Fruit fly (Drosophila melanogaster): ENCODE data around the gene Reps.

Gene Reps

dm6 chr2L:11065106-11065878 is 41.2 kb downstream of the Reps start:
- TF ChIP-seq CG14711 (tag; optimal IDR thresholded peaks at IDR 0.05) (peak; percentile 82), CG5204 (GFP tag; optimal IDR thresholded peaks at IDR 0.05) (peak; percentile 52), Clk (GFP tag; optimal IDR thresholded peaks at IDR 0.05) (no peak), CG1620 (GFP tag; optimal IDR thresholded peaks at IDR 0.05) (peak; percentile 53), CG12768 (GFP tag; optimal IDR thresholded peaks at IDR 0.05) (peak; percentile 72), CG33017 (tag; optimal IDR thresholded peaks at IDR 0.05) (peak; percentile 86), toe (GFP tag; optimal IDR thresholded peaks at IDR 0.05) (peak; percentile 45), ovo (GFP tag; optimal IDR thresholded peaks at IDR 0.05) (peak; percentile 70), cnc (optimal IDR thresholded peaks at IDR 0.05) (peak in 1 of 2 experiments; percentile 18), CG7045 (GFP tag; optimal IDR thresholded peaks at IDR 0.05) (peak; percentile 58), CG7101 (tag; optimal IDR thresholded peaks at IDR 0.05) (peak; percentile 85), Mnt (GFP tag; optimal IDR thresholded peaks at IDR 0.05) (peak; percentile 52), Hr96 (GFP tag; optimal IDR thresholded peaks at IDR 0.05) (peak; percentile 2), pad (GFP tag; optimal IDR thresholded peaks at IDR 0.05) (peak; percentile 69), kay (GFP tag; ENCODE audit: borderline replicate concordance) (peak; percentile 94), tj (GFP tag; optimal IDR thresholded peaks at IDR 0.05) (peak; percentile 76), Crg-1 (GFP tag; optimal IDR thresholded peaks at IDR 0.05) (peak; percentile 35), CG11617 (GFP tag; optimal IDR thresholded peaks at IDR 0.05) (peak; percentile 89), bab1 (GFP tag; optimal IDR thresholded peaks at IDR 0.05) (peak; percentile 91), cic (GFP tag; optimal IDR thresholded peaks at IDR 0.05) (peak; percentile 68)

- no peak for TF ChIP-seq bab1 (GFP tag; optimal IDR thresholded peaks at IDR 0.05)
- TF ChIP-seq ovo (GFP tag; optimal IDR thresholded peaks at IDR 0.05) = no peak
- TF ChIP-seq Clk (GFP tag; optimal IDR thresholded peaks at IDR 0.05) = no peak
- TF ChIP-seq Crg-1 (GFP tag; optimal IDR thresholded peaks at IDR 0.05) = no peak
- TF ChIP-seq CG5204 (GFP tag; optimal IDR thresholded peaks at IDR 0.05) = no peak
- TF ChIP-seq CG7045 (GFP tag; optimal IDR thresholded peaks at IDR 0.05) = no peak
- TF ChIP-seq pad (GFP tag; optimal IDR thresholded peaks at IDR 0.05) = no peak
- TF ChIP-seq CG14711 (tag; optimal IDR thresholded peaks at IDR 0.05) = no peak
- no peak for TF ChIP-seq CG12768 (GFP tag; optimal IDR thresholded peaks at IDR 0.05)
- no peak for TF ChIP-seq tj (GFP tag; optimal IDR thresholded peaks at IDR 0.05)
- no peak for TF ChIP-seq cnc (optimal IDR thresholded peaks at IDR 0.05)
- TF ChIP-seq cic (GFP tag; optimal IDR thresholded peaks at IDR 0.05) = no peak
- no peak for TF ChIP-seq CG7101 (tag; optimal IDR thresholded peaks at IDR 0.05)
- no peak for TF ChIP-seq CG11617 (GFP tag; optimal IDR thresholded peaks at IDR 0.05)
- no peak for TF ChIP-seq kay (GFP tag; ENCODE audit: borderline replicate concordance)
- no peak for TF ChIP-seq CG33017 (tag; optimal IDR thresholded peaks at IDR 0.05)
- no peak for TF ChIP-seq Hr96 (GFP tag; optimal IDR thresholded peaks at IDR 0.05)
These were observed 45.3 kb downstream of the Reps start for dm6 chr2L:11061155-11061554.

- TF ChIP-seq toe (GFP tag; optimal IDR thresholded peaks at IDR 0.05) = no peak
These were observed 47.2 kb downstream of the Reps start for dm6 chr2L:11059206-11059605.

DNA sequence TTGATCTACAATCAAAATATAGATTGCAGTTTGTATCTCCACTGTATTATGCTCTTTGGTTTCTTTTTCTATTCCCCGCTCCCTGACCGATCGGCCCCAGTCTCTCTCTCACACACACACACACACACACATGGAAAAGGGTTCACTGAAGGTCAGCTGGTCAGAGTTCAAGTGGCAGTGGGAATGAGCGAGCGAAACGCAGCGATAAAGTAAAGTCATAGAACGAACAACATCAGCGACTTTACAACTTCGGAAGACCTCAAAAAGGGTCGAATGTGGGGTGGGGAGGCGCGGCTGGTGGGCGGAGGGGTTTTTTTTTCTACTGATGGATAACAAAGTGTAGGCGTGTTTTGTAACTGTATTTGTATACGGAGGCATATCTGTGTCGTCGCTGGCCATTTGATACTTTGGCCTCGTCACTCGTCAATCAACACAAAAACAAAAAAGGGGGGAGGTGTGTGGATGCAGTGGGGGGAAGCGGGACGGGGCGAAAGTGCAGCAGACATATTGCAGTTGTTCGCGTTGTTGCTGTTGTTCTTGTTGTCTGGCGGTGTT is 48.3 kb downstream of the Reps start:
- TF ChIP-seq cic (GFP tag; optimal IDR thresholded peaks at IDR 0.05) = no peak
- no peak for TF ChIP-seq CG33017 (tag; optimal IDR thresholded peaks at IDR 0.05)
- TF ChIP-seq CG12768 (GFP tag; optimal IDR thresholded peaks at IDR 0.05) = peak; percentile 59
- no peak for TF ChIP-seq cnc (optimal IDR thresholded peaks at IDR 0.05)
- TF ChIP-seq ovo (GFP tag; optimal IDR thresholded peaks at IDR 0.05) = no peak
- no peak for TF ChIP-seq CG7101 (tag; optimal IDR thresholded peaks at IDR 0.05)
- TF ChIP-seq kay (GFP tag; ENCODE audit: borderline replicate concordance) = no peak
- no peak for TF ChIP-seq Clk (GFP tag; optimal IDR thresholded peaks at IDR 0.05)
- TF ChIP-seq toe (GFP tag; optimal IDR thresholded peaks at IDR 0.05) = no peak

- peak; percentile 34 for TF ChIP-seq CG1620 (GFP tag; optimal IDR thresholded peaks at IDR 0.05)
- peak; percentile 51 for TF ChIP-seq CG7045 (GFP tag; optimal IDR thresholded peaks at IDR 0.05)
- no peak for TF ChIP-seq Clk (GFP tag; optimal IDR thresholded peaks at IDR 0.05)
- peak; percentile 54 for TF ChIP-seq pad (GFP tag; optimal IDR thresholded peaks at IDR 0.05)
- peak; percentile 44 for TF ChIP-seq CG7101 (tag; optimal IDR thresholded peaks at IDR 0.05)
- peak; percentile 41 for TF ChIP-seq Hr96 (GFP tag; optimal IDR thresholded peaks at IDR 0.05)
- TF ChIP-seq cic (GFP tag; optimal IDR thresholded peaks at IDR 0.05) = peak; percentile 70
- TF ChIP-seq Crg-1 (GFP tag; optimal IDR thresholded peaks at IDR 0.05) = no peak
- peak; percentile 96 for TF ChIP-seq kay (GFP tag; ENCODE audit: borderline replicate concordance)
- peak; percentile 71 for TF ChIP-seq CG12768 (GFP tag; optimal IDR thresholded peaks at IDR 0.05)
- TF ChIP-seq CG33017 (tag; optimal IDR thresholded peaks at IDR 0.05) = peak; percentile 25
- TF ChIP-seq Mnt (GFP tag; optimal IDR thresholded peaks at IDR 0.05) = peak; percentile 59
- peak; percentile 75 for TF ChIP-seq bab1 (GFP tag; optimal IDR thresholded peaks at IDR 0.05)
- TF ChIP-seq ovo (GFP tag; optimal IDR thresholded peaks at IDR 0.05) = peak; percentile 11
- peak; percentile 81 for TF ChIP-seq CG5204 (GFP tag; optimal IDR thresholded peaks at IDR 0.05)
- no peak for TF ChIP-seq cnc (optimal IDR thresholded peaks at IDR 0.05)
- TF ChIP-seq tj (GFP tag; optimal IDR thresholded peaks at IDR 0.05) = peak; percentile 40
- peak; percentile 38 for TF ChIP-seq toe (GFP tag; optimal IDR thresholded peaks at IDR 0.05)
- TF ChIP-seq CG11617 (GFP tag; optimal IDR thresholded peaks at IDR 0.05) = peak; percentile 63
- TF ChIP-seq CG14711 (tag; optimal IDR thresholded peaks at IDR 0.05) = peak; percentile 16
These were observed 48.9 kb downstream of the Reps start for dm6 chr2L:11057333-11058110.
